Fruit fly (Drosophila melanogaster): ENCODE measurements around the gene RabGGTb.
A peak's percentile ranks its signal among the peaks of the same experiment; 100 is the strongest.

RabGGTb gene

DNA sequence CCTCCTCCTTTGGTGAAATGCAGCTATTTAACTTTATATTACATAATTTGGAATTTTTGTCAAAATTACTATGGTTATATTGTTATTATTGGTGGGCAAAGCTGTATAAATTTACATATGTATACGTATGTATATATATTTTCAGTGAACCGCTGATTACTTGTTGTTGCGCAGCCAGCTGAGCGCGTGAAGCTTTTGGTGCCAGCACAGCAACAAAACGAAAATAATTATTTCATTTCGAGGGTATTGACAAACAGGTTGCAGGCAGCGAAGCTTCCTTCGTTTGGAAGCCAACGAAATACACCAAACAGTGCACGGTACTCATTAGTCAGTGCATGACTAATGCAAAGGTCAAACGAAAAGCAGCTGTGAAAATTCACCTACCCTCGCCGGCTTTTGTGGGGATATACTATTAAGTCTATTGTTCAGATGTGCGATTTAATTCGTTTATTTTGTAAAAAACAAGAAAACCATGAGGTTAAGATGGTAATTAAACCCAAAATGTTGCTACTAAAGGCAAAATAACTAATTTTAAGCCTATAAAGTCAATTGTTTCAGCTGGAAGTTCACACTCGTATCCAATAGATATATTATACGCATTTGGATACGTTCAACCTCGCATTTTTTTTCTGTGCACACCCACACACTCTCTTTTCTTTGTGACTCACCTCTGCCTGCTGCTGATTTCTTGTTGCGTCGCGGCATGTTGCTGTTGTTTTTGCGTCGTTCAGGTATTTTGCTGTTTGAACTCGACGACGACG is 5.8 kb upstream of the RabGGTb start (continued):
- TF ChIP-seq abd-A (tag; optimal IDR thresholded peaks at IDR 0.05): no peak
- TF ChIP-seq mam (GFP tag; optimal IDR thresholded peaks at IDR 0.05): peak; percentile 50
- no peak for TF ChIP-seq CrebB (tag; optimal IDR thresholded peaks at IDR 0.05)
- TF ChIP-seq Mrtf (GFP tag; IDR thresholded peaks at IDR 0.05): peak; percentile 42; the same call in 1 of the 3 replicates
- no peak for TF ChIP-seq CG3163 (GFP tag; optimal IDR thresholded peaks at IDR 0.05)
- TF ChIP-seq ATbp (GFP tag; optimal IDR thresholded peaks at IDR 0.05): peak; percentile 7
- TF ChIP-seq CG7786 (GFP tag; optimal IDR thresholded peaks at IDR 0.05): peak; percentile 9
- no peak for TF ChIP-seq fu2 (GFP tag; optimal IDR thresholded peaks at IDR 0.05)
- TF ChIP-seq Trl (optimal IDR thresholded peaks at IDR 0.05): no peak
- no peak for TF ChIP-seq Trl (GFP tag; optimal IDR thresholded peaks at IDR 0.05)
- TF ChIP-seq oc (tag; optimal IDR thresholded peaks at IDR 0.05): no peak
- TF ChIP-seq vvl (GFP tag; IDR thresholded peaks at IDR 0.05): peak; percentile 11; the same call in 1 of the 2 replicates
- TF ChIP-seq dati (GFP tag; IDR thresholded peaks at IDR 0.05): no peak
- no peak for TF ChIP-seq pros (GFP tag; optimal IDR thresholded peaks at IDR 0.05)
- no peak for TF ChIP-seq peb (GFP tag; IDR thresholded peaks at IDR 0.05)
- TF ChIP-seq CG1529 (GFP tag; optimal IDR thresholded peaks at IDR 0.05): no peak
- TF ChIP-seq Sin3A (optimal IDR thresholded peaks at IDR 0.05): no peak
- TF ChIP-seq slou (GFP tag; optimal IDR thresholded peaks at IDR 0.05): peak; percentile 32
- TF ChIP-seq CG13894 (tag; optimal IDR thresholded peaks at IDR 0.05): no peak
- no peak for TF ChIP-seq sima (GFP tag; optimal IDR thresholded peaks at IDR 0.05)
- TF ChIP-seq CG34422 (GFP tag; IDR thresholded peaks at IDR 0.05): no peak
- TF ChIP-seq CG10431 (GFP tag; optimal IDR thresholded peaks at IDR 0.05): no peak
- peak; percentile 12 for TF ChIP-seq grau (tag; optimal IDR thresholded peaks at IDR 0.05)
- TF ChIP-seq sug (tag; optimal IDR thresholded peaks at IDR 0.05): no peak
- TF ChIP-seq CG4328 (GFP tag; optimal IDR thresholded peaks at IDR 0.05): peak; percentile 21
- 0 out of 2 replicates have a peak, but pooled peaks have one; percentile 30 for TF ChIP-seq seq (GFP tag; IDR thresholded peaks at IDR 0.05)
- TF ChIP-seq CG18262 (tag; optimal IDR thresholded peaks at IDR 0.05): peak; percentile 1
- no peak for TF ChIP-seq CTCF (GFP tag; optimal IDR thresholded peaks at IDR 0.05)
- TF ChIP-seq D19A (tag; optimal IDR thresholded peaks at IDR 0.05): peak; percentile 1
- TF ChIP-seq Adf1 (GFP tag; IDR thresholded peaks at IDR 0.05): no peak
- no peak for TF ChIP-seq scrt (GFP tag; optimal IDR thresholded peaks at IDR 0.05)
- peak; percentile 11 for TF ChIP-seq ERR (GFP tag; optimal IDR thresholded peaks at IDR 0.05)
- TF ChIP-seq tna (GFP tag; IDR thresholded peaks at IDR 0.05; ENCODE audit: partially characterized antibody): no peak
- no peak for TF ChIP-seq CG6765 (GFP tag; optimal IDR thresholded peaks at IDR 0.05)
- no peak for TF ChIP-seq fd3F (GFP tag; optimal IDR thresholded peaks at IDR 0.05)
- peak; percentile 65 for TF ChIP-seq CG6854 (GFP tag; optimal IDR thresholded peaks at IDR 0.05)
- no peak for TF ChIP-seq CG8765 (GFP tag; IDR thresholded peaks at IDR 0.05)
- no peak for TF ChIP-seq Bdp1 (GFP tag; optimal IDR thresholded peaks at IDR 0.05)
- no peak for TF ChIP-seq dm (GFP tag; optimal IDR thresholded peaks at IDR 0.05)
- TF ChIP-seq CG11456 (GFP tag; IDR thresholded peaks at IDR 0.05): no peak
- TF ChIP-seq hbn (GFP tag; IDR thresholded peaks at IDR 0.05; ENCODE audit: partially characterized antibody): no peak
- peak; percentile 27; the same call in 1 of the 2 replicates for TF ChIP-seq CG3847 (GFP tag; IDR thresholded peaks at IDR 0.05)
- no peak for TF ChIP-seq CG13296 (GFP tag; optimal IDR thresholded peaks at IDR 0.05)
- no peak for TF ChIP-seq MTF-1 (GFP tag; optimal IDR thresholded peaks at IDR 0.05; ENCODE audit: borderline replicate concordance)
- peak; percentile 16 for TF ChIP-seq Oli (tag; optimal IDR thresholded peaks at IDR 0.05)
- peak; percentile 6 for TF ChIP-seq zen (tag; optimal IDR thresholded peaks at IDR 0.05)
- peak; percentile 29 for TF ChIP-seq CG7839 (tag; optimal IDR thresholded peaks at IDR 0.05)
- TF ChIP-seq B-H2 (GFP tag; optimal IDR thresholded peaks at IDR 0.05): no peak
- no peak for TF ChIP-seq CG11085 (GFP tag; IDR thresholded peaks at IDR 0.05)
- TF ChIP-seq CG2129 (GFP tag; IDR thresholded peaks at IDR 0.05; ENCODE audit: partially characterized antibody): no peak
- TF ChIP-seq jumu (GFP tag; optimal IDR thresholded peaks at IDR 0.05): no peak

Data from whole organism, embryonic.